Worm (Caenorhabditis elegans) whole organism, late embryonic: Measurements from ENCODE around the gene mthf-1.

Source experiments
- C08G9.2 ChIP-seq: sonication (generic microtip); optimal IDR thresholded peaks from 2 replicates; lab custom pipeline; 2016; ENCODE audit warnings: mild to moderate bottlenecking, missing genetic modification characterization, moderate library complexity, missing compliant biosample characterization
- C38D4.7 ChIP-seq: fragments of 200-800 bp; sonication (Bioruptor generic); optimal IDR thresholded peaks from 2 replicates; lab custom pipeline; 2018; ENCODE audit warnings: mild to moderate bottlenecking, missing genetic modification characterization, moderate library complexity, missing compliant biosample characterization
- F13H6.1 ChIP-seq: sonication (generic microtip); optimal IDR thresholded peaks from 2 replicates; lab custom pipeline; 2016; ENCODE audit warnings: missing genetic modification characterization, missing compliant biosample characterization
- K02D7.2 ChIP-seq: sonication (generic microtip); optimal IDR thresholded peaks from 2 replicates; lab custom pipeline; 2017; ENCODE audit warnings: mild to moderate bottlenecking, missing genetic modification characterization, missing compliant biosample characterization
- ceh-14 ChIP-seq: sonication (generic microtip); optimal IDR thresholded peaks from 2 replicates; lab custom pipeline; 2016; ENCODE audit warnings: missing genotype, missing genetic modification characterization, missing compliant biosample characterization
- ceh-18 ChIP-seq: sonication (generic microtip); optimal IDR thresholded peaks from 2 replicates; lab custom pipeline; 2016; ENCODE audit warnings: missing genetic modification characterization, missing compliant biosample characterization
- ceh-2 ChIP-seq: sonication (generic microtip); optimal IDR thresholded peaks from 2 replicates; lab custom pipeline; 2016; ENCODE audit warnings: missing genotype, missing genetic modification characterization, missing compliant biosample characterization
- ceh-22 ChIP-seq: sonication (generic microtip); optimal IDR thresholded peaks from 2 replicates; lab custom pipeline; 2017; ENCODE audit warnings: missing biosample characterization, missing genetic modification characterization
- ceh-24 ChIP-seq: sonication (generic microtip); optimal IDR thresholded peaks from 2 replicates; lab custom pipeline; 2016; ENCODE audit warnings: mild to moderate bottlenecking, missing genetic modification characterization, missing compliant biosample characterization
- ceh-30 ChIP-seq: fragments of 150-350 bp; optimal IDR thresholded peaks from 2 replicates; lab custom pipeline; 2014; ENCODE audit warnings: missing biosample characterization, missing genetic modification characterization
- ceh-48 ChIP-seq: sonication (generic microtip); optimal IDR thresholded peaks from 2 replicates; lab custom pipeline; 2016; ENCODE audit warnings: missing genetic modification characterization, inconsistent platforms, missing compliant biosample characterization
- ceh-9 ChIP-seq: sonication (generic microtip); optimal IDR thresholded peaks from 2 replicates; lab custom pipeline; 2016; ENCODE audit warnings: mild to moderate bottlenecking, missing genetic modification characterization, inconsistent platforms, missing compliant biosample characterization
- dmd-4 ChIP-seq: sonication (generic microtip); optimal IDR thresholded peaks from 2 replicates; lab custom pipeline; 2016; ENCODE audit warnings: borderline replicate concordance, missing genetic modification characterization, missing compliant biosample characterization
- dve-1 ChIP-seq: sonication (generic microtip); optimal IDR thresholded peaks from 2 replicates; lab custom pipeline; 2017; ENCODE audit warnings: antibody characterized with exemption, mild to moderate bottlenecking, missing genetic modification characterization, missing compliant biosample characterization
- elt-2 ChIP-seq: sonication (generic microtip); optimal IDR thresholded peaks from 2 replicates; lab custom pipeline; 2016; ENCODE audit warnings: missing genetic modification reagents, missing genetic modification characterization, missing compliant biosample characterization
- eyg-1 ChIP-seq: sonication (generic microtip); optimal IDR thresholded peaks from 2 replicates; lab custom pipeline; 2016; ENCODE audit warnings: missing genotype, missing genetic modification characterization, missing compliant biosample characterization
- fax-1 ChIP-seq: sonication (generic microtip); optimal IDR thresholded peaks from 2 replicates; lab custom pipeline; 2016; ENCODE audit warnings: missing genotype, missing genetic modification characterization, missing compliant biosample characterization
- gmeb-2 ChIP-seq: sonication (generic microtip); optimal IDR thresholded peaks from 2 replicates; lab custom pipeline; 2016; ENCODE audit warnings: missing genetic modification characterization, inconsistent platforms, missing compliant biosample characterization
- hlh-13 ChIP-seq: fragments of 200-800 bp; sonication (Bioruptor generic); optimal IDR thresholded peaks from 2 replicates; lab custom pipeline; 2018; ENCODE audit warnings: mild to moderate bottlenecking, missing genetic modification characterization, missing compliant biosample characterization
- hlh-15 ChIP-seq: sonication (generic microtip); optimal IDR thresholded peaks from 2 replicates; lab custom pipeline; 2016; ENCODE audit warnings: missing genetic modification characterization, missing compliant biosample characterization
- madf-2 ChIP-seq: sonication (generic microtip); optimal IDR thresholded peaks from 2 replicates; lab custom pipeline; 2017; ENCODE audit warnings: missing genetic modification characterization, missing compliant biosample characterization
- nhr-232 ChIP-seq: sonication (generic microtip); optimal IDR thresholded peaks from 2 replicates; lab custom pipeline; 2016; ENCODE audit warnings: missing genetic modification characterization, missing compliant biosample characterization
- npax-4 ChIP-seq: sonication (generic microtip); optimal IDR thresholded peaks from 2 replicates; lab custom pipeline; 2016; ENCODE audit warnings: missing genetic modification characterization, missing compliant biosample characterization
- odd-2 ChIP-seq: sonication (generic microtip); optimal IDR thresholded peaks from 2 replicates; lab custom pipeline; 2017; ENCODE audit warnings: antibody characterized with exemption, mild to moderate bottlenecking, missing genetic modification characterization, missing compliant biosample characterization
- pat-9 ChIP-seq: fragments of 200-800 bp; sonication (Bioruptor generic); optimal IDR thresholded peaks from 2 replicates; lab custom pipeline; 2018; ENCODE audit warnings: mild to moderate bottlenecking, missing genetic modification characterization, moderate library complexity, missing compliant biosample characterization
- pha-4 ChIP-seq: fragments of 150-350 bp; optimal IDR thresholded peaks from 2 replicates; lab custom pipeline; 2018; ENCODE audit warnings: missing biosample characterization, missing genetic modification reagents, missing genetic modification characterization
- ref-2 ChIP-seq: sonication (generic microtip); optimal IDR thresholded peaks from 2 replicates; lab custom pipeline; 2016; ENCODE audit warnings: missing genetic modification characterization, missing compliant biosample characterization
- rnt-1 ChIP-seq: sonication (generic microtip); optimal IDR thresholded peaks from 2 replicates; lab custom pipeline; 2016; ENCODE audit warnings: missing genetic modification characterization, missing compliant biosample characterization
- sdc-2 ChIP-seq: sonication (generic microtip); optimal IDR thresholded peaks from 2 replicates; lab custom pipeline; 2016; ENCODE audit warnings: missing genotype, missing genetic modification characterization, missing compliant biosample characterization
- sox-2 ChIP-seq: fragments of 200-800 bp; sonication (Bioruptor generic); IDR thresholded peaks from 2 replicates; pipeline ENCODE4 v1.3.6; 2022; ENCODE audit warnings: missing genetic modification reagents, missing genetic modification characterization, missing compliant biosample characterization
- sox-4 ChIP-seq: sonication (generic microtip); optimal IDR thresholded peaks from 2 replicates; lab custom pipeline; 2017; ENCODE audit warnings: mild to moderate bottlenecking, missing genetic modification characterization, inconsistent platforms, missing compliant biosample characterization
- tbx-2 ChIP-seq: sonication (generic microtip); optimal IDR thresholded peaks from 2 replicates; lab custom pipeline; 2016; ENCODE audit warnings: missing genetic modification characterization, missing compliant biosample characterization
- tbx-7 ChIP-seq: sonication (generic microtip); optimal IDR thresholded peaks from 2 replicates; lab custom pipeline; 2016; ENCODE audit warnings: missing genotype, missing genetic modification characterization, missing compliant biosample characterization
- ttx-3 ChIP-seq: sonication (generic microtip); optimal IDR thresholded peaks from 2 replicates; lab custom pipeline; 2016; ENCODE audit warnings: missing genetic modification reagents, missing genetic modification characterization, missing compliant biosample characterization
- unc-3 ChIP-seq, 2 experiments: fragments of 200-800 bp in 1 of 2; sonication (Bioruptor generic) in 1 of 2; sonication (generic microtip) in 1 of 2; conservative IDR thresholded peaks in 1 of 2; optimal IDR thresholded peaks in 1 of 2; 2 replicates each; pipeline versions ENCODE4 v1.3.6 to Lab custom; 2016 to 2022; ENCODE audit warnings: missing compliant biosample characterization in 2 of 2, missing genetic modification characterization in 2 of 2, missing genetic modification reagents in 1 of 2
- unc-55 ChIP-seq: sonication (generic microtip); optimal IDR thresholded peaks from 2 replicates; lab custom pipeline; 2017; ENCODE audit warnings: missing biosample characterization, missing genetic modification reagents, missing genetic modification characterization
- unc-86 ChIP-seq: sonication (generic microtip); optimal IDR thresholded peaks from 2 replicates; lab custom pipeline; 2016; ENCODE audit warnings: missing genetic modification characterization, missing compliant biosample characterization
- ztf-16 ChIP-seq: sonication (generic microtip); optimal IDR thresholded peaks from 2 replicates; lab custom pipeline; 2017; ENCODE audit warnings: missing genetic modification characterization, missing compliant biosample characterization

The mthf-1 gene

ce11 chrII:7791408-7792050 is 13.9 kb upstream of the mthf-1 start:
- no peak for TF ChIP-seq sox-2 (GFP tag; lab: Robert Waterston, UW)
- TF ChIP-seq ceh-30 (tag; lab: Kevin White, UChicago) = no peak
- no peak for TF ChIP-seq pat-9 (tag; lab: Kevin White, UChicago)
- no peak for TF ChIP-seq npax-4
- no peak for TF ChIP-seq gmeb-2 (tag; lab: Kevin White, UChicago)

ce11 chrII:7790324-7790898 is 12.8 kb upstream of the mthf-1 start, which contains the start of gene srlf-1:
TSS of gene srlf-1 (plus strand) at chrII:7790591.
- TF ChIP-seq K02D7.2 (tag; lab: Kevin White, UChicago) (no peak), ref-2 (tag; lab: Kevin White, UChicago) (no peak), odd-2 (no peak), ceh-22 (tag; lab: Kevin White, UChicago) (no peak), hlh-15 (tag; lab: Kevin White, UChicago) (no peak), rnt-1 (tag; lab: Kevin White, UChicago) (no peak), unc-55 (GFP tag; lab: Kevin White, UChicago) (no peak), madf-2 (tag; lab: Kevin White, UChicago) (no peak), ceh-48 (tag; lab: Kevin White, UChicago) (no peak), ceh-14 (tag; lab: Kevin White, UChicago) (no peak), C08G9.2 (tag; lab: Kevin White, UChicago) (no peak), nhr-232 (tag; lab: Kevin White, UChicago) (no peak), unc-3 (GFP tag; conservative IDR thresholded peaks at IDR 0.05; lab: Robert Waterston, UW) (no peak), unc-3 (tag; optimal IDR thresholded peaks at IDR 0.05; lab: Kevin White, UChicago) (no peak), dmd-4 (tag; lab: Kevin White, UChicago) (no peak)

ce11 chrII:7789605-7790004 is 12.0 kb upstream of the mthf-1 start:
- no peak for TF ChIP-seq sox-4 (tag; lab: Kevin White, UChicago)
- TF ChIP-seq ceh-22 (tag; lab: Kevin White, UChicago) = no peak
- no peak for TF ChIP-seq ztf-16
- TF ChIP-seq ceh-9 (tag; lab: Kevin White, UChicago) = no peak
- no peak for TF ChIP-seq unc-3 (GFP tag; conservative IDR thresholded peaks at IDR 0.05; lab: Robert Waterston, UW)
- no peak for TF ChIP-seq unc-3 (tag; optimal IDR thresholded peaks at IDR 0.05; lab: Kevin White, UChicago)
- no peak for TF ChIP-seq dmd-4 (tag; lab: Kevin White, UChicago)
- TF ChIP-seq unc-86 = no peak
- TF ChIP-seq ttx-3 = no peak
- TF ChIP-seq tbx-2 (tag; lab: Kevin White, UChicago) = no peak
- TF ChIP-seq ceh-18 (tag; lab: Kevin White, UChicago) = no peak
- no peak for TF ChIP-seq sdc-2 (tag; lab: Kevin White, UChicago)
- TF ChIP-seq fax-1 = no peak
- TF ChIP-seq unc-55 (GFP tag; lab: Kevin White, UChicago) = no peak
- no peak for TF ChIP-seq F13H6.1 (tag; lab: Kevin White, UChicago)
- TF ChIP-seq dve-1 (tag; lab: Kevin White, UChicago) = no peak
- TF ChIP-seq eyg-1 (tag; lab: Kevin White, UChicago) = no peak
- TF ChIP-seq C38D4.7 (GFP tag; lab: Kevin White, UChicago) = no peak
- no peak for TF ChIP-seq ceh-2 (tag; lab: Kevin White, UChicago)
- TF ChIP-seq tbx-7 (tag; lab: Kevin White, UChicago) = no peak
- TF ChIP-seq, all 69 proteins: peak for 0

ce11 chrII:7783467-7783959 is 5.9 kb upstream of the mthf-1 start, which contains the start of gene skr-17:
TSS of gene skr-17 (plus strand) at chrII:7783517.
- TF ChIP-seq C38D4.7 (GFP tag; lab: Kevin White, UChicago) = no peak
- no peak for TF ChIP-seq hlh-13 (GFP tag; lab: Kevin White, UChicago)
- no peak for TF ChIP-seq dve-1 (tag; lab: Kevin White, UChicago)
- no peak for TF ChIP-seq eyg-1 (tag; lab: Kevin White, UChicago)
- TF ChIP-seq pat-9 (tag; lab: Kevin White, UChicago) = no peak
- TF ChIP-seq ceh-22 (tag; lab: Kevin White, UChicago) = no peak
- no peak for TF ChIP-seq pha-4 (tag; lab: Kevin White, UChicago)
- TF ChIP-seq ceh-24 = no peak
- no peak for TF ChIP-seq fax-1
- TF ChIP-seq unc-55 (GFP tag; lab: Kevin White, UChicago) = no peak
- TF ChIP-seq elt-2 (tag; lab: Kevin White, UChicago) = no peak
- no peak for TF ChIP-seq sdc-2 (tag; lab: Kevin White, UChicago)
- TF ChIP-seq ceh-48 (tag; lab: Kevin White, UChicago) = no peak
- no peak for TF ChIP-seq ztf-16
- TF ChIP-seq ceh-30 (tag; lab: Kevin White, UChicago) = no peak
